Fruit fly (Drosophila melanogaster) whole organism, wandering third instar larva: ENCODE data around the gene CG9632.

Source experiments
- Dfd ChIP-seq: fragments of >200 bp; optimal IDR thresholded peaks from 2 replicates; lab custom pipeline; 2017; ENCODE audit warnings: missing biosample characterization, missing genetic modification characterization
- Dif ChIP-seq: fragments of 200-275, 200-300 bp; sonication (Bioruptor generic); optimal IDR thresholded peaks from 2 replicates; lab custom pipeline; 2018; ENCODE audit warnings: missing biosample characterization, missing genetic modification characterization; ENCODE audit not compliant: partially characterized antibody
- Hr83 ChIP-seq: fragments of 200-300 bp; sonication (Bioruptor generic); optimal IDR thresholded peaks from 2 replicates; lab custom pipeline; 2016; ENCODE audit warnings: missing biosample characterization, mild to moderate bottlenecking, missing genetic modification characterization, moderate library complexity; ENCODE audit not compliant: poor library complexity, severe bottlenecking
- OdsH ChIP-seq: fragments of 200-800 bp; sonication (Bioruptor generic); optimal IDR thresholded peaks from 2 replicates; lab custom pipeline; 2016; ENCODE audit warnings: missing biosample characterization, mild to moderate bottlenecking, missing genetic modification characterization
- Sp1 ChIP-seq: fragments of 200-800 bp; sonication (Bioruptor generic); optimal IDR thresholded peaks from 3 replicates; lab custom pipeline; 2019; ENCODE audit warnings: missing biosample characterization, mild to moderate bottlenecking, missing genetic modification characterization, moderate library complexity
- br ChIP-seq: fragments of 200-800 bp; sonication (Bioruptor generic); optimal IDR thresholded peaks from 2 replicates; lab custom pipeline; 2016; ENCODE audit warnings: missing biosample characterization, missing genetic modification characterization
- brk ChIP-seq: fragments of 200-800 bp; sonication (Bioruptor generic); optimal IDR thresholded peaks from 2 replicates; lab custom pipeline; 2016; ENCODE audit warnings: missing biosample characterization, mild to moderate bottlenecking, missing genetic modification characterization
- dsf ChIP-seq: sonication (Bioruptor generic); optimal IDR thresholded peaks from 2 replicates; lab custom pipeline; 2016; ENCODE audit warnings: missing biosample characterization, missing genetic modification characterization, borderline replicate concordance
- lola ChIP-seq: fragments of >200 bp; optimal IDR thresholded peaks from 2 replicates; lab custom pipeline; 2017; ENCODE audit warnings: missing biosample characterization, missing genetic modification characterization
- psq ChIP-seq: fragments of 200-800 bp; sonication (Bioruptor generic); optimal IDR thresholded peaks from 3 replicates; lab custom pipeline; 2017; ENCODE audit warnings: missing biosample characterization, mild to moderate bottlenecking, missing genetic modification characterization, moderate library complexity
- tai ChIP-seq: sonication (Bioruptor generic); optimal IDR thresholded peaks from 2 replicates; lab custom pipeline; 2016; ENCODE audit warnings: missing biosample characterization, missing genetic modification characterization
- usp ChIP-seq: fragments of >200 bp; optimal IDR thresholded peaks from 2 replicates; lab custom pipeline; 2017; ENCODE audit warnings: missing biosample characterization, missing genetic modification characterization

DNA sequence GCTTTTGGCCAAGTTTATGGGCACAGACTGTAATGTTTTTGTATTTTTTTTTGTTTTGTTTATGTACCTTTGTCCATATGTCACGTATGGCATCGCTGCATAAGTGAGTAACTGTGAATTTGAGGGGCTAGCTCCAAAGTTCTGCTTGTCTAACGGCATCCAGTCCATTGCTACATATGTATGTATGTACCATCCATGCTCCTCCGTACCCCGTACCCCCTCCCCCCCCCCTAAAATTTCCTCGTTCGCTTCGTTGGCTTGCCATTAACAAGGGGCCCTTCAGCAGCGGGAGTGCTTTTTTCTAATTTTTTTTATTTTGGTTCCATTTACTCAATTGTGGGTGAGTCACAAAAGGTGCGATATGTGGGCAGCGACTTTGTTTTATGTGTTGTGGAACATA is 45.8 kb upstream of the CG9632 start:
- TF ChIP-seq Dif (GFP tag; lab: Kevin White, UChicago) (no peak), usp (GFP tag; lab: Kevin White, UChicago) (no peak), psq (GFP tag; lab: Kevin White, UChicago) (no peak), Sp1 (GFP tag; lab: Kevin White, UChicago) (no peak), br (GFP tag; lab: Kevin White, UChicago) (no peak), Hr83 (no peak), Dfd (GFP tag; lab: Kevin White, UChicago) (peak; percentile 60), lola (no peak), brk (no peak), OdsH (GFP tag; lab: Kevin White, UChicago) (no peak), tai (GFP tag; lab: Kevin White, UChicago) (no peak), dsf (GFP tag; lab: Kevin White, UChicago) (no peak)
